Fruit fly (Drosophila melanogaster): ENCODE measurements around the gene Sdic4.
A peak's percentile ranks its signal among the peaks of the same experiment; 100 is the strongest.

Gene Sdic4

dm6 chrX:20251069-20251468, 26.2 kb upstream of the Sdic4 start, which contains the start of the genes CG17068 and Rab10 (continued):
- no peak for TF ChIP-seq Sox15 (GFP tag; optimal IDR thresholded peaks at IDR 0.05)
- no peak for TF ChIP-seq Smox (GFP tag; optimal IDR thresholded peaks at IDR 0.05)
- TF ChIP-seq Gug (GFP tag; IDR thresholded peaks at IDR 0.05): no peak
- peak; percentile 28 for TF ChIP-seq CG3032 (tag; optimal IDR thresholded peaks at IDR 0.05)
- TF ChIP-seq pdm3 (GFP tag; optimal IDR thresholded peaks at IDR 0.05): no peak
- no peak for TF ChIP-seq CG11902 (GFP tag; optimal IDR thresholded peaks at IDR 0.05)
- no peak for TF ChIP-seq dac (GFP tag; optimal IDR thresholded peaks at IDR 0.05)
- no peak for TF ChIP-seq CG10669 (GFP tag; optimal IDR thresholded peaks at IDR 0.05)
- no peak for TF ChIP-seq lz (GFP tag; optimal IDR thresholded peaks at IDR 0.05)
- TF ChIP-seq Met (GFP tag; optimal IDR thresholded peaks at IDR 0.05): peak; percentile 4

- no peak for TF ChIP-seq Ets96B (tag; optimal IDR thresholded peaks at IDR 0.05)
- TF ChIP-seq net (GFP tag; optimal IDR thresholded peaks at IDR 0.05): no peak
- no peak for TF ChIP-seq Blimp-1 (GFP tag; optimal IDR thresholded peaks at IDR 0.05)
- TF ChIP-seq Eip93F (GFP tag; optimal IDR thresholded peaks at IDR 0.05): no peak
- peak; percentile 26 for TF ChIP-seq Sox14 (GFP tag; optimal IDR thresholded peaks at IDR 0.05)
- TF ChIP-seq dsx (GFP tag; optimal IDR thresholded peaks at IDR 0.05; ENCODE audit: poor library complexity, severe bottlenecking): no peak
- TF ChIP-seq salr (GFP tag; optimal IDR thresholded peaks at IDR 0.05): no peak
- TF ChIP-seq Hr38 (GFP tag; optimal IDR thresholded peaks at IDR 0.05): no peak
- TF ChIP-seq CG11902 (GFP tag; optimal IDR thresholded peaks at IDR 0.05): peak; percentile 4
- TF ChIP-seq CG10631 (GFP tag; optimal IDR thresholded peaks at IDR 0.05): peak; percentile 25
- TF ChIP-seq CG31627 (GFP tag; optimal IDR thresholded peaks at IDR 0.05): peak; percentile 22
- TF ChIP-seq eg (GFP tag; IDR thresholded peaks at IDR 0.05): peak; percentile 59; the same call in 2 of the 3 replicates
- peak; percentile 31 for TF ChIP-seq CG6792 (GFP tag; optimal IDR thresholded peaks at IDR 0.05)
- TF ChIP-seq CG16779 (tag; optimal IDR thresholded peaks at IDR 0.05): no peak
- TF ChIP-seq CG11762 (GFP tag; optimal IDR thresholded peaks at IDR 0.05; ENCODE audit: insufficient read depth): no peak
- TF ChIP-seq CG6854 (GFP tag; optimal IDR thresholded peaks at IDR 0.05): no peak
- no peak for TF ChIP-seq Sox15 (GFP tag; optimal IDR thresholded peaks at IDR 0.05)
- no peak for TF ChIP-seq CG1621 (tag; optimal IDR thresholded peaks at IDR 0.05)
- TF ChIP-seq CG3919 (GFP tag; optimal IDR thresholded peaks at IDR 0.05): peak; percentile 55
- TF ChIP-seq Hr4 (GFP tag; optimal IDR thresholded peaks at IDR 0.05): peak; percentile 20
- TF ChIP-seq CG10669 (GFP tag; optimal IDR thresholded peaks at IDR 0.05): no peak
- no peak for TF ChIP-seq fd85E (GFP tag; optimal IDR thresholded peaks at IDR 0.05)
- peak; percentile 12 for TF ChIP-seq CG8319 (GFP tag; optimal IDR thresholded peaks at IDR 0.05)
- no peak for TF ChIP-seq Met (GFP tag; optimal IDR thresholded peaks at IDR 0.05)
- no peak for TF ChIP-seq CG6276 (GFP tag; optimal IDR thresholded peaks at IDR 0.05)
- peak; percentile 28 for TF ChIP-seq CG32006 (GFP tag; optimal IDR thresholded peaks at IDR 0.05)
- TF ChIP-seq lz (GFP tag; optimal IDR thresholded peaks at IDR 0.05): peak; percentile 28
- TF ChIP-seq CG6808 (GFP tag; optimal IDR thresholded peaks at IDR 0.05): no peak
- peak; percentile 19 for TF ChIP-seq pdm3 (GFP tag; optimal IDR thresholded peaks at IDR 0.05)
- TF ChIP-seq CG34406 (GFP tag; optimal IDR thresholded peaks at IDR 0.05): no peak
- TF ChIP-seq Gug (GFP tag; IDR thresholded peaks at IDR 0.05): no peak
- no peak for TF ChIP-seq CG11294 (GFP tag; IDR thresholded peaks at IDR 0.05)
- no peak for TF ChIP-seq CG7368 (GFP tag; optimal IDR thresholded peaks at IDR 0.05)
- TF ChIP-seq CG4318 (GFP tag; optimal IDR thresholded peaks at IDR 0.05): no peak
- TF ChIP-seq Eip78C (GFP tag): peak; percentile 43
- no peak for TF ChIP-seq CG9139 (GFP tag; optimal IDR thresholded peaks at IDR 0.05)
- TF ChIP-seq fkh (GFP tag; optimal IDR thresholded peaks at IDR 0.05): no peak
- no peak for TF ChIP-seq spab (GFP tag; optimal IDR thresholded peaks at IDR 0.05)
- no peak for TF ChIP-seq svp (GFP tag)
- peak; percentile 29 for TF ChIP-seq cyc (GFP tag; optimal IDR thresholded peaks at IDR 0.05)
- TF ChIP-seq topi (GFP tag; optimal IDR thresholded peaks at IDR 0.05): peak; percentile 13
- peak; percentile 50; the same call in 1 of the 3 replicates for TF ChIP-seq CG8119 (GFP tag; IDR thresholded peaks at IDR 0.05)
- peak; percentile 69 for TF ChIP-seq CG6163 (GFP tag; IDR thresholded peaks at IDR 0.05)
- peak; percentile 20 for TF ChIP-seq esn (GFP tag; optimal IDR thresholded peaks at IDR 0.05)
- TF ChIP-seq achi (GFP tag; optimal IDR thresholded peaks at IDR 0.05): peak; percentile 32
- TF ChIP-seq fd59A (GFP tag; optimal IDR thresholded peaks at IDR 0.05): peak; percentile 35
- no peak for TF ChIP-seq Smox (GFP tag; optimal IDR thresholded peaks at IDR 0.05)
Measured at dm6 chrX:20247710-20248109, 22.9 kb upstream of the Sdic4 start.
